Fruit fly (Drosophila melanogaster) whole organism, wandering third instar larva: ENCODE results near the gene Pex7.

Experiments used
- Abd-B ChIP-seq: fragments of >200 bp; optimal IDR thresholded peaks from 2 replicates; lab custom pipeline; 2017; ENCODE audit warnings: missing biosample characterization, missing genetic modification characterization
- CG9705 ChIP-seq: fragments of 200-800 bp; sonication (Bioruptor generic); optimal IDR thresholded peaks from 2 replicates; lab custom pipeline; 2018; ENCODE audit warnings: missing biosample characterization, mild to moderate bottlenecking, missing genetic modification characterization
- Rel ChIP-seq, 2 experiments: fragments of 200-800 bp; sonication (Bioruptor generic) in 1 of 2; optimal IDR thresholded peaks; 2 replicates in 1 of 2; 3 replicates in 1 of 2; lab custom pipeline; 2016 to 2019; ENCODE audit warnings: mild to moderate bottlenecking in 2 of 2, missing biosample characterization in 2 of 2, missing genetic modification characterization in 2 of 2, moderate library complexity in 1 of 2
- Sp1 ChIP-seq: fragments of 200-800 bp; sonication (Bioruptor generic); optimal IDR thresholded peaks from 3 replicates; lab custom pipeline; 2019; ENCODE audit warnings: missing biosample characterization, mild to moderate bottlenecking, missing genetic modification characterization, moderate library complexity
- br ChIP-seq: fragments of 200-800 bp; sonication (Bioruptor generic); optimal IDR thresholded peaks from 2 replicates; lab custom pipeline; 2016; ENCODE audit warnings: missing biosample characterization, missing genetic modification characterization
- dl ChIP-seq, 2 experiments: fragments of 175-275, 200-275 bp in 1 of 2; fragments of 200-275 bp in 1 of 2; sonication (Bioruptor generic); optimal IDR thresholded peaks; lab custom pipeline; 2018; ENCODE audit warnings: mild to moderate bottlenecking in 2 of 2, missing biosample characterization in 2 of 2, missing genetic modification characterization in 2 of 2, moderate library complexity in 2 of 2; ENCODE audit not compliant: partially characterized antibody in 2 of 2, insufficient read depth in 1 of 2
- h ChIP-seq: fragments of 200-800 bp; sonication (Bioruptor generic); optimal IDR thresholded peaks from 3 replicates; lab custom pipeline; 2016; ENCODE audit warnings: missing biosample characterization, mild to moderate bottlenecking, missing genetic modification characterization
- pan ChIP-seq: fragments of >200 bp; optimal IDR thresholded peaks from 2 replicates; lab custom pipeline; 2017
- sage ChIP-seq: fragments of 200-800 bp; sonication (Bioruptor generic); optimal IDR thresholded peaks from 2 replicates; lab custom pipeline; 2016; ENCODE audit warnings: missing biosample characterization, mild to moderate bottlenecking, missing genetic modification characterization
- tai ChIP-seq: sonication (Bioruptor generic); optimal IDR thresholded peaks from 2 replicates; lab custom pipeline; 2016; ENCODE audit warnings: missing biosample characterization, missing genetic modification characterization
- usp ChIP-seq: fragments of >200 bp; optimal IDR thresholded peaks from 2 replicates; lab custom pipeline; 2017; ENCODE audit warnings: missing biosample characterization, missing genetic modification characterization

DNA sequence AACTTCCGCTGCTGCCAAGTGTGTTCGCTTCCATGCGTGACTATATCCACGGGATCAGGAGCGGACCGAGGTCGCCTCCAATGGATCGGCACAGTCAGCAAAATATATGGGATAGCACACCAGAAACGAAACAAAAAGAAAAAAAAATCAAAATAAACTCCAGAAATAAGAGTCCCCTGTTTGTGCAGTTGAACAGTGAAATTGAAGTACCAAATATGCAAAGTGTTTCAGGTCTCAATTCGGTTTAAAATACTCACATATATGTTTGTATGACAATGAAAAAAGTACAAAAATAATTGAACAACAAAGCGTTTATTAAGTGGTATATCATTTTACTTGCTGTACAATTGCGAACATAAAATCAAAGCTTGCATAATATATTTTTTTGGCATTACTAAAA, 12.7 kb downstream of the Pex7 start:
- TF ChIP-seq pan (lab: Kevin White, UChicago), result no peak
- no peak for TF ChIP-seq br (GFP tag; lab: Kevin White, UChicago)
- no peak for TF ChIP-seq Sp1
- no peak for TF ChIP-seq tai (GFP tag; lab: Kevin White, UChicago)
- no peak for TF ChIP-seq CG9705 (GFP tag; lab: Kevin White, UChicago)
- no peak for TF ChIP-seq sage (GFP tag; lab: Kevin White, UChicago)
- no peak for TF ChIP-seq dl (GFP tag; optimal IDR thresholded peaks at IDR 0.05; lab: Kevin White, UChicago; ENCODE audit: insufficient read depth in 1 of 2, partially characterized antibody in 2 of 2)
- no peak for TF ChIP-seq Abd-B (GFP tag; lab: Kevin White, UChicago)
- no peak for TF ChIP-seq usp
- no peak for TF ChIP-seq h (GFP tag; lab: Kevin White, UChicago)
- no peak for TF ChIP-seq Rel (GFP tag; optimal IDR thresholded peaks at IDR 0.05; lab: Kevin White, UChicago)
- no peak for TF ChIP-seq Rel (tag; optimal IDR thresholded peaks at IDR 0.05; lab: Kevin White, UChicago)
